Worm (Caenorhabditis elegans) whole organism, young adult: ENCODE measurements around the gene C53B7.6.

Experiments
- C06A6.2 ChIP-seq: fragments of 200-800 bp; sonication (Bioruptor generic); conservative IDR thresholded peaks from 2 replicates; pipeline ENCODE4 v1.3.6; 2022; ENCODE audit warnings: missing genetic modification characterization, missing compliant biosample characterization
- F10E7.11 ChIP-seq: sonication (generic microtip); optimal IDR thresholded peaks from 2 replicates; lab custom pipeline; 2017; ENCODE audit warnings: mild to moderate bottlenecking, missing genetic modification characterization, moderate library complexity, missing compliant biosample characterization
- K11D2.4 ChIP-seq: fragments of 200-800 bp; sonication (Bioruptor generic); IDR thresholded peaks from 2 replicates; pipeline ENCODE4 v1.3.6; 2022; ENCODE audit warnings: missing genetic modification reagents, missing genetic modification characterization, missing compliant biosample characterization
- bed-1 ChIP-seq: fragments of 200-800 bp; sonication (Bioruptor generic); IDR thresholded peaks from 2 replicates; pipeline ENCODE4 v1.3.6; 2022; ENCODE audit warnings: missing genetic modification reagents, missing genetic modification characterization, missing compliant biosample characterization
- efl-1 ChIP-seq: fragments of 150-350 bp; optimal IDR thresholded peaks from 2 replicates; lab custom pipeline; 2014; ENCODE audit warnings: missing biosample characterization, missing genetic modification reagents, missing genetic modification characterization
- gei-17 ChIP-seq: fragments of 200-800 bp; sonication (Bioruptor generic); optimal IDR thresholded peaks from 2 replicates; lab custom pipeline; 2018; ENCODE audit warnings: mild to moderate bottlenecking, missing genetic modification characterization, missing compliant biosample characterization
- hsf-1 ChIP-seq: fragments of 200-800 bp; sonication (Bioruptor generic); IDR thresholded peaks from 2 replicates; pipeline ENCODE4 v1.3.6; 2022; ENCODE audit warnings: missing genetic modification reagents, missing genetic modification characterization, missing compliant biosample characterization
- sdz-38 ChIP-seq: sonication (generic microtip); optimal IDR thresholded peaks from 2 replicates; lab custom pipeline; 2016; ENCODE audit warnings: missing genotype, missing genetic modification characterization, missing compliant biosample characterization
- sptf-2 ChIP-seq: fragments of 200-800 bp; sonication (Bioruptor generic); optimal IDR thresholded peaks from 2 replicates; lab custom pipeline; 2018; ENCODE audit warnings: mild to moderate bottlenecking, missing genetic modification characterization, missing compliant biosample characterization
- tbp1 ChIP-seq: fragments of 200-800 bp; sonication (Bioruptor generic); optimal IDR thresholded peaks from 2 replicates; lab custom pipeline; 2018; ENCODE audit warnings: mild to moderate bottlenecking, missing genetic modification characterization, missing compliant biosample characterization

ce11 chrX:6877436-6877835, 8.9 kb upstream of the C53B7.6 start, which contains the start of gene col-173:
- TF ChIP-seq gei-17 (no peak), sdz-38 (tag; lab: Kevin White, UChicago) (no peak), bed-1 (GFP tag; lab: Robert Waterston, UW) (no peak), efl-1 (GFP tag; lab: Kevin White, UChicago) (no peak), hsf-1 (GFP tag; lab: Robert Waterston, UW) (no peak), C06A6.2 (GFP tag; lab: Robert Waterston, UW) (no peak), sptf-2 (no peak), K11D2.4 (GFP tag; lab: Robert Waterston, UW) (no peak), tbp1 (GFP tag; lab: Kevin White, UChicago) (no peak), F10E7.11 (tag; lab: Kevin White, UChicago) (no peak)
